Worm (Caenorhabditis elegans) whole organism, L1 larva: Measurements from ENCODE around the gene lelo-4.

Experiments
- ama-1 ChIP-seq: fragments of 150-350 bp; optimal IDR thresholded peaks from 2 replicates; lab custom pipeline; 2014
- snpc-4 ChIP-seq: fragments of 150-350 bp; optimal IDR thresholded peaks from 2 replicates; lab custom pipeline; 2014; ENCODE audit warnings: missing biosample characterization, missing genetic modification characterization
- swsn-7 ChIP-seq: sonication (generic microtip); optimal IDR thresholded peaks from 2 replicates; lab custom pipeline; 2016; ENCODE audit warnings: missing genetic modification characterization, missing compliant biosample characterization

- no peak for TF ChIP-seq snpc-4 (tag; lab: Kevin White, UChicago)
- TF ChIP-seq swsn-7, result no peak
- TF ChIP-seq ama-1 (lab: Kevin White, UChicago), result no peak
These were observed 19.9 kb upstream of the lelo-4 start, which contains the start of gene C25H3.14 for ce11 chrII:5694798-5695197.
